Worm (Caenorhabditis elegans) whole organism, young adult: ENCODE measurements around the gene pqn-2.

Experiments
- B0019.2 ChIP-seq: fragments of 200-800 bp; sonication (Bioruptor generic); conservative IDR thresholded peaks from 2 replicates; pipeline ENCODE4 v1.3.6; 2022; ENCODE audit warnings: missing genetic modification reagents, missing genetic modification characterization, missing compliant biosample characterization
- D2030.7 ChIP-seq: fragments of 200-800 bp; sonication (Bioruptor generic); IDR thresholded peaks from 2 replicates; pipeline ENCODE4 v1.3.6; 2022; ENCODE audit warnings: missing genetic modification reagents, missing genetic modification characterization, missing compliant biosample characterization
- F10E7.11 ChIP-seq: sonication (generic microtip); optimal IDR thresholded peaks from 2 replicates; lab custom pipeline; 2017; ENCODE audit warnings: mild to moderate bottlenecking, missing genetic modification characterization, moderate library complexity, missing compliant biosample characterization
- F23B12.7 ChIP-seq: sonication (generic microtip); optimal IDR thresholded peaks from 2 replicates; lab custom pipeline; 2017; ENCODE audit warnings: missing genetic modification characterization, mild to moderate bottlenecking, missing compliant biosample characterization, antibody characterized with exemption, moderate library complexity; ENCODE audit not compliant: insufficient read depth
- F33H1.4 ChIP-seq: fragments of 200-800 bp; sonication (Bioruptor generic); IDR thresholded peaks from 2 replicates; pipeline ENCODE4 v1.3.6; 2022; ENCODE audit warnings: missing genetic modification reagents, missing genetic modification characterization, missing compliant biosample characterization
- F37B4.10 ChIP-seq: fragments of 200-800 bp; sonication (Bioruptor generic); IDR thresholded peaks from 2 replicates; pipeline ENCODE4 v1.3.6; 2022; ENCODE audit warnings: missing genetic modification characterization, missing compliant biosample characterization
- K11D2.4 ChIP-seq: fragments of 200-800 bp; sonication (Bioruptor generic); IDR thresholded peaks from 2 replicates; pipeline ENCODE4 v1.3.6; 2022; ENCODE audit warnings: missing genetic modification reagents, missing genetic modification characterization, missing compliant biosample characterization
- K12H6.12 ChIP-seq: fragments of 200-800 bp; sonication (Bioruptor generic); optimal IDR thresholded peaks from 2 replicates; lab custom pipeline; 2018; ENCODE audit warnings: mild to moderate bottlenecking, missing genetic modification characterization, missing compliant biosample characterization
- Y56A3A.18 ChIP-seq: fragments of 200-800 bp; sonication (Bioruptor generic); IDR thresholded peaks from 2 replicates; pipeline ENCODE4 v1.3.6; 2022; ENCODE audit warnings: missing genetic modification reagents, missing genetic modification characterization, missing compliant biosample characterization
- Y95B8A.8 ChIP-seq: fragments of 200-800 bp; sonication (Bioruptor generic); IDR thresholded peaks from 2 replicates; pipeline ENCODE4 v1.3.6; 2022; ENCODE audit warnings: missing genetic modification reagents, missing genetic modification characterization, missing compliant biosample characterization
- ZK185.1 ChIP-seq: sonication (generic microtip); optimal IDR thresholded peaks from 2 replicates; lab custom pipeline; 2016; ENCODE audit warnings: mild to moderate bottlenecking, missing genetic modification characterization, missing compliant biosample characterization; ENCODE audit not compliant: poor library complexity, severe bottlenecking
- aptf-3 ChIP-seq: fragments of 200-800 bp; sonication (Bioruptor generic); IDR thresholded peaks from 2 replicates; pipeline ENCODE4 v1.3.6; 2022; ENCODE audit warnings: missing genetic modification characterization, missing compliant biosample characterization
- athp-1 ChIP-seq: sonication (generic microtip); optimal IDR thresholded peaks from 2 replicates; lab custom pipeline; 2017; ENCODE audit warnings: mild to moderate bottlenecking, missing genetic modification characterization, missing compliant biosample characterization
- attf-3 ChIP-seq: fragments of 200-800 bp; sonication (Bioruptor generic); conservative IDR thresholded peaks from 2 replicates; pipeline ENCODE4 v1.3.6; 2022; ENCODE audit warnings: missing genetic modification reagents, missing genetic modification characterization, missing compliant biosample characterization
- attf-6 ChIP-seq: fragments of 200-800 bp; sonication (Bioruptor generic); IDR thresholded peaks from 2 replicates; pipeline ENCODE4 v1.3.6; 2022; ENCODE audit warnings: missing genetic modification reagents, missing genetic modification characterization, missing compliant biosample characterization
- cebp-1 ChIP-seq, 2 experiments: fragments of 200-800 bp in 1 of 2; sonication (Bioruptor generic) in 1 of 2; sonication (generic microtip) in 1 of 2; IDR thresholded peaks in 1 of 2; optimal IDR thresholded peaks in 1 of 2; 2 replicates each; pipeline versions ENCODE4 v1.3.6 to Lab custom; 2017 to 2022; ENCODE audit warnings: missing compliant biosample characterization in 2 of 2, missing genetic modification characterization in 2 of 2, mild to moderate bottlenecking in 1 of 2, missing genetic modification reagents in 1 of 2, moderate library complexity in 1 of 2
- ceh-100 ChIP-seq: fragments of 200-800 bp; sonication (Bioruptor generic); IDR thresholded peaks from 2 replicates; pipeline ENCODE4 v1.3.6; 2022; ENCODE audit warnings: missing genetic modification reagents, missing genetic modification characterization, missing compliant biosample characterization
- ceh-91 ChIP-seq: fragments of 200-800 bp; sonication (Bioruptor generic); IDR thresholded peaks from 2 replicates; pipeline ENCODE4 v1.3.6; 2022; ENCODE audit warnings: missing genetic modification reagents, missing genetic modification characterization, missing compliant biosample characterization
- dpl-1 ChIP-seq: fragments of 150-350 bp; optimal IDR thresholded peaks from 2 replicates; lab custom pipeline; 2014; ENCODE audit warnings: missing biosample characterization, missing genetic modification reagents, missing genetic modification characterization
- egrh-3 ChIP-seq: fragments of 200-800 bp; sonication (Bioruptor generic); IDR thresholded peaks from 2 replicates; pipeline ENCODE4 v1.3.6; 2022; ENCODE audit warnings: missing genetic modification reagents, missing genetic modification characterization, missing compliant biosample characterization
- ekl-4 ChIP-seq: fragments of 200-800 bp; sonication (Bioruptor generic); IDR thresholded peaks from 2 replicates; pipeline ENCODE4 v1.3.6; 2022; ENCODE audit warnings: missing genetic modification reagents, missing genetic modification characterization, missing compliant biosample characterization
- ets-4 ChIP-seq: fragments of 200-800 bp; sonication (Bioruptor generic); optimal IDR thresholded peaks from 2 replicates; lab custom pipeline; 2018; ENCODE audit warnings: mild to moderate bottlenecking, missing genetic modification characterization, missing compliant biosample characterization
- him-1 ChIP-seq: sonication (generic microtip); optimal IDR thresholded peaks from 2 replicates; lab custom pipeline; 2016; ENCODE audit warnings: missing genotype, missing genetic modification reagents, missing genetic modification characterization, missing compliant biosample characterization
- hmg-20 ChIP-seq: fragments of 200-800 bp; sonication (Bioruptor generic); IDR thresholded peaks from 2 replicates; pipeline ENCODE4 v1.3.6; 2022; ENCODE audit warnings: missing genetic modification reagents, missing genetic modification characterization, missing compliant biosample characterization
- hsf-1 ChIP-seq: fragments of 200-800 bp; sonication (Bioruptor generic); IDR thresholded peaks from 2 replicates; pipeline ENCODE4 v1.3.6; 2022; ENCODE audit warnings: missing genetic modification reagents, missing genetic modification characterization, missing compliant biosample characterization
- let-607 ChIP-seq, 2 experiments: fragments of 200-800 bp in 1 of 2; sonication (Bioruptor generic) in 1 of 2; sonication (generic microtip) in 1 of 2; optimal IDR thresholded peaks; 2 replicates each; lab custom pipeline; 2016 to 2018; ENCODE audit warnings: mild to moderate bottlenecking in 2 of 2, missing compliant biosample characterization in 2 of 2, missing genetic modification characterization in 2 of 2, moderate library complexity in 2 of 2, missing genotype in 1 of 2
- lin-35 ChIP-seq, 3 experiments: fragments of 150-350 bp in 2 of 3; sonication (generic microtip) in 1 of 3; optimal IDR thresholded peaks; 2 replicates each; lab custom pipeline; 2014 to 2018; ENCODE audit warnings: missing biosample characterization in 3 of 3, missing genetic modification characterization in 3 of 3, missing genetic modification reagents in 3 of 3
- lin-40 ChIP-seq: sonication (generic microtip); optimal IDR thresholded peaks from 2 replicates; lab custom pipeline; 2016; ENCODE audit warnings: missing genetic modification characterization, mild to moderate bottlenecking, missing compliant biosample characterization, missing genotype, missing genetic modification reagents
- lir-1 ChIP-seq: fragments of 200-800 bp; sonication (Bioruptor generic); conservative IDR thresholded peaks from 2 replicates; pipeline ENCODE4 v1.3.6; 2022; ENCODE audit warnings: missing genetic modification reagents, missing genetic modification characterization, missing compliant biosample characterization
- lsl-1 ChIP-seq: fragments of 200-800 bp; sonication (Bioruptor generic); optimal IDR thresholded peaks from 2 replicates; lab custom pipeline; 2018; ENCODE audit warnings: mild to moderate bottlenecking, missing genetic modification characterization, moderate library complexity, missing compliant biosample characterization
- lsy-27 ChIP-seq: sonication (generic microtip); optimal IDR thresholded peaks from 2 replicates; lab custom pipeline; 2017; ENCODE audit warnings: missing genetic modification characterization, mild to moderate bottlenecking, missing compliant biosample characterization, antibody characterized with exemption, missing genotype, borderline replicate concordance; ENCODE audit not compliant: insufficient read depth
- madf-3 ChIP-seq: fragments of 200-800 bp; sonication (Bioruptor generic); IDR thresholded peaks from 2 replicates; pipeline ENCODE4 v1.3.6; 2022; ENCODE audit warnings: missing genetic modification reagents, missing genetic modification characterization, missing compliant biosample characterization
- madf-6 ChIP-seq: fragments of 200-800 bp; sonication (Bioruptor generic); IDR thresholded peaks from 2 replicates; pipeline ENCODE4 v1.3.6; 2022; ENCODE audit warnings: missing genetic modification reagents, missing genetic modification characterization, missing compliant biosample characterization
- madf-8 ChIP-seq: fragments of 200-800 bp; sonication (Bioruptor generic); conservative IDR thresholded peaks from 2 replicates; pipeline ENCODE4 v1.3.6; 2022; ENCODE audit warnings: missing genetic modification reagents, missing genetic modification characterization, missing compliant biosample characterization
- mxl-1 ChIP-seq: sonication (generic microtip); optimal IDR thresholded peaks from 2 replicates; lab custom pipeline; 2016; ENCODE audit warnings: missing genetic modification characterization, missing compliant biosample characterization
- nhr-80 ChIP-seq: sonication (generic microtip); optimal IDR thresholded peaks from 2 replicates; lab custom pipeline; 2016; ENCODE audit warnings: missing genetic modification characterization, missing compliant biosample characterization
- nhr-90 ChIP-seq: sonication (generic microtip); optimal IDR thresholded peaks from 2 replicates; lab custom pipeline; 2016; ENCODE audit warnings: missing genotype, mild to moderate bottlenecking, missing genetic modification characterization, missing compliant biosample characterization
- pha-4 ChIP-seq: fragments of 150-350 bp; sonication (generic microtip); optimal IDR thresholded peaks from 2 replicates; lab custom pipeline; 2014; ENCODE audit warnings: missing biosample characterization, missing genetic modification reagents, missing genetic modification characterization
- sdz-38 ChIP-seq: sonication (generic microtip); optimal IDR thresholded peaks from 2 replicates; lab custom pipeline; 2016; ENCODE audit warnings: missing genotype, missing genetic modification characterization, missing compliant biosample characterization
- snpc-1.3 ChIP-seq: sonication (generic microtip); optimal IDR thresholded peaks from 2 replicates; lab custom pipeline; 2017; ENCODE audit warnings: missing genetic modification characterization, mild to moderate bottlenecking, missing compliant biosample characterization, antibody characterized with exemption, moderate library complexity, missing genotype, missing genetic modification reagents; ENCODE audit not compliant: insufficient read depth
- snpc-4 ChIP-seq, 5 experiments: fragments of 150-350 bp in 1 of 5; sonication (generic microtip) in 4 of 5; optimal IDR thresholded peaks; 2 replicates each; lab custom pipeline; 2014 to 2018; ENCODE audit warnings: missing genetic modification characterization in 5 of 5, missing biosample characterization in 3 of 5, antibody characterized with exemption in 2 of 5, mild to moderate bottlenecking in 2 of 5, missing compliant biosample characterization in 2 of 5, missing genotype in 2 of 5, moderate library complexity in 2 of 5, missing genetic modification reagents in 1 of 5
- tbx-9 ChIP-seq: sonication (generic microtip); optimal IDR thresholded peaks from 2 replicates; lab custom pipeline; 2016; ENCODE audit warnings: borderline replicate concordance, missing genetic modification characterization, inconsistent platforms, missing compliant biosample characterization
- ztf-22 ChIP-seq: fragments of 200-800 bp; sonication (Bioruptor generic); optimal IDR thresholded peaks from 2 replicates; lab custom pipeline; 2018; ENCODE audit warnings: mild to moderate bottlenecking, missing genetic modification characterization, moderate library complexity, missing compliant biosample characterization
- ztf-25 ChIP-seq: fragments of 200-800 bp; sonication (Bioruptor generic); IDR thresholded peaks from 2 replicates; pipeline ENCODE4 v1.3.6; 2022; ENCODE audit warnings: missing genetic modification reagents, missing genetic modification characterization, missing compliant biosample characterization
- ztf-26 ChIP-seq: sonication (generic microtip); optimal IDR thresholded peaks from 2 replicates; lab custom pipeline; 2017; ENCODE audit warnings: missing genetic modification characterization, missing compliant biosample characterization

pqn-2 gene

ce11 chrV:10355773-10356335, 26.4 kb upstream of the pqn-2 start, which contains the start of gene sluh-7 (continued):
- TF ChIP-seq egrh-3 (GFP tag; lab: Robert Waterston, UW) (no peak), aptf-3 (GFP tag; lab: Robert Waterston, UW) (no peak), madf-6 (GFP tag; lab: Robert Waterston, UW) (peak; percentile 60; the same call in 1 of the 2 replicates), ZK185.1 (peak; percentile 92), madf-8 (GFP tag; lab: Robert Waterston, UW) (no peak; the same call in 1 of the 2 replicates), hmg-20 (GFP tag; lab: Robert Waterston, UW) (no peak), pha-4 (tag; lab: Kevin White, UChicago) (peak; percentile 47), F33H1.4 (peak; percentile 65), B0019.2 (GFP tag; lab: Robert Waterston, UW) (no peak), mxl-1 (no peak), sdz-38 (tag; lab: Kevin White, UChicago) (no peak), tbx-9 (tag; lab: Kevin White, UChicago) (no peak), ceh-100 (GFP tag; lab: Robert Waterston, UW) (0 out of 2 replicates have a peak, but pooled peaks have one; percentile 28), K12H6.12 (peak; percentile 35), ztf-22 (GFP tag; lab: Kevin White, UChicago) (no peak), hsf-1 (GFP tag; lab: Robert Waterston, UW) (no peak), Y95B8A.8 (GFP tag; lab: Robert Waterston, UW) (no peak), madf-3 (GFP tag; lab: Robert Waterston, UW) (peak; percentile 86), snpc-1.3 (peak; percentile 25), ets-4 (no peak), F37B4.10 (GFP tag; lab: Robert Waterston, UW) (no peak), ekl-4 (GFP tag; lab: Robert Waterston, UW) (peak; percentile 34; the same call in 1 of the 2 replicates), F23B12.7 (tag; lab: Kevin White, UChicago) (no peak), him-1 (tag; lab: Kevin White, UChicago) (peak; percentile 35), Y56A3A.18 (GFP tag; lab: Robert Waterston, UW) (no peak), lsl-1 (GFP tag; lab: Kevin White, UChicago) (peak; percentile 25), D2030.7 (GFP tag; lab: Robert Waterston, UW) (peak; percentile 15; the same call in 1 of the 2 replicates), lir-1 (peak; percentile 49; the same call in 1 of the 2 replicates), K11D2.4 (0 out of 2 replicates have a peak, but pooled peaks have one; percentile 39), let-607 (tag; optimal IDR thresholded peaks at IDR 0.05; lab: Kevin White, UChicago) (peak in 1 of 2 experiments; percentile 69), attf-6 (GFP tag; lab: Robert Waterston, UW) (no peak), ztf-26 (no peak), cebp-1 (GFP tag; IDR thresholded peaks at IDR 0.05; lab: Robert Waterston, UW) (no peak), cebp-1 (tag; optimal IDR thresholded peaks at IDR 0.05; lab: Kevin White, UChicago) (peak; percentile 63), lin-35 (GFP tag; optimal IDR thresholded peaks at IDR 0.05; lab: Kevin White, UChicago) (peak in 1 of 3 experiments; percentile 83), dpl-1 (GFP tag; lab: Kevin White, UChicago) (peak; percentile 66), athp-1 (peak; percentile 19), nhr-90 (no peak), lsy-27 (tag; lab: Kevin White, UChicago) (no peak), ceh-91 (0 out of 2 replicates have a peak, but pooled peaks have one; percentile 11), lin-40 (tag; lab: Kevin White, UChicago) (peak; percentile 73), snpc-4 (GFP tag; optimal IDR thresholded peaks at IDR 0.05; lab: Kevin White, UChicago) (no peak), snpc-4 (tag; optimal IDR thresholded peaks at IDR 0.05; lab: Kevin White, UChicago) (peak in 3 of 4 experiments; percentile 24 to 61 (median 56)), ztf-25 (no peak), nhr-80 (tag; lab: Kevin White, UChicago) (no peak), attf-3 (GFP tag; lab: Robert Waterston, UW) (no peak), F10E7.11 (tag; lab: Kevin White, UChicago) (no peak)
